Worm (Caenorhabditis elegans): ENCODE results near the gene D2096.12.

DNA sequence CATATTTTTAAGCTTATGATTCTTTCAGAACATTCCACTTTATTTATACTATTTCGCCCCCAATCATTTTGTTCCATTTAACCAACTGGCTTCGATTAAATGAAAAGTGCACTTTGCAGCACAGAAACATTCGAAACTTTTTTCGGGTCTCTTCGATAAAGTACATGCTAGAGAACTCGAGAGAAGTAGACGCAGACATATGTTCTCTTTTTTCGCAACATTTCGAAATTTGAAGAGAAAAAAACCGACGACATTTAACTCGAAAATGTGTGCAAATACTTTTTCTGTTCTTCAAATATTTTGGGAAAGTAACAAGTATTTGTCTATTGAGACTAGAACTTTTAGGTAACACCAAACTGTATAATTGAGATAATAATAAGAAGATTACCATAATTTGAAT, 13.7 kb downstream of the D2096.12 start:
- TF ChIP-seq ama-1 (optimal IDR thresholded peaks at IDR 0.05) (no peak), scrt-1 (GFP tag; IDR thresholded peaks at IDR 0.05) (no peak), aly-1 (tag; optimal IDR thresholded peaks at IDR 0.05) (no peak), sea-1 (GFP tag; conservative IDR thresholded peaks at IDR 0.05) (no peak), hmg-4 (GFP tag; optimal IDR thresholded peaks at IDR 0.05) (no peak), tbx-11 (GFP tag; IDR thresholded peaks at IDR 0.05) (no peak), pes-1 (GFP tag; IDR thresholded peaks at IDR 0.05) (no peak), tbx-37 (GFP tag; conservative IDR thresholded peaks at IDR 0.05) (no peak), ceh-36 (tag; optimal IDR thresholded peaks at IDR 0.05) (no peak), flt-1 (GFP tag; IDR thresholded peaks at IDR 0.05) (no peak), B0310.2 (tag; optimal IDR thresholded peaks at IDR 0.05) (no peak), tra-4 (tag; optimal IDR thresholded peaks at IDR 0.05) (no peak), hnd-1 (tag; optimal IDR thresholded peaks at IDR 0.05) (no peak)
